Worm (Caenorhabditis elegans): ENCODE measurements around the gene sri-27.

ce11 chrV:1752496-1752895 lies 27.0 kb downstream of the sri-27 start, which contains the start of gene ZK697.1:
- TF ChIP-seq hlh-1 (tag; optimal IDR thresholded peaks at IDR 0.05), result no peak
- TF ChIP-seq ztf-11 (tag; optimal IDR thresholded peaks at IDR 0.05), result no peak
- no peak for TF ChIP-seq lin-13 (tag; optimal IDR thresholded peaks at IDR 0.05)
- no peak for TF ChIP-seq nhr-12 (tag; optimal IDR thresholded peaks at IDR 0.05)
- no peak for TF ChIP-seq nhr-237 (tag; optimal IDR thresholded peaks at IDR 0.05)
- TF ChIP-seq mep-1 (tag; optimal IDR thresholded peaks at IDR 0.05), result no peak
